Worm (Caenorhabditis elegans) whole organism, midembryonic: Measurements from ENCODE around the gene F09C6.12.

Experiments used
- flt-1 ChIP-seq: fragments of 200-800 bp; sonication (Bioruptor generic); IDR thresholded peaks from 2 replicates; pipeline ENCODE4 v1.3.6; 2022; ENCODE audit warnings: missing genetic modification characterization, missing compliant biosample characterization
- klf-2 ChIP-seq: fragments of 200-800 bp; sonication (Bioruptor generic); conservative IDR thresholded peaks from 2 replicates; pipeline ENCODE4 v1.3.6; 2022; ENCODE audit warnings: missing genetic modification reagents, missing genetic modification characterization, missing compliant biosample characterization
- ref-1 ChIP-seq: fragments of 200-800 bp; sonication (Bioruptor generic); conservative IDR thresholded peaks from 2 replicates; pipeline ENCODE4 v1.3.6; 2022; ENCODE audit warnings: missing genetic modification reagents, missing genetic modification characterization, missing compliant biosample characterization
- ztf-29 ChIP-seq: fragments of 200-800 bp; sonication (Bioruptor generic); IDR thresholded peaks from 2 replicates; pipeline ENCODE4 v1.3.6; 2022; ENCODE audit warnings: missing genetic modification reagents, missing genetic modification characterization, missing compliant biosample characterization

ce11 chrV:16927345-16927744, 44.7 kb downstream of the F09C6.12 start, which contains the start of gene Y102A5C.36:
- TF ChIP-seq ref-1 (GFP tag; lab: Robert Waterston, UW), result no peak
- no peak for TF ChIP-seq flt-1 (GFP tag; lab: Robert Waterston, UW)
- no peak for TF ChIP-seq ztf-29
- no peak for TF ChIP-seq klf-2 (GFP tag; lab: Robert Waterston, UW)
